Fruit fly (Drosophila melanogaster) whole organism, embryonic: Measurements from ENCODE around the gene sdk.

Experiments used
- Atf6 ChIP-seq: fragments of 200-800 bp; sonication (Bioruptor generic); IDR thresholded peaks from 2 replicates; pipeline ENCODE4 v1.3.6; 2022; ENCODE audit warnings: missing biosample characterization, missing genetic modification characterization
- Bdp1 ChIP-seq: fragments of 200-800 bp; sonication (Bioruptor generic); optimal IDR thresholded peaks from 3 replicates; lab custom pipeline; 2016; ENCODE audit warnings: missing biosample characterization, missing genetic modification characterization
- BtbVII ChIP-seq: fragments of 200-800 bp; sonication (Bioruptor generic); optimal IDR thresholded peaks from 3 replicates; lab custom pipeline; 2017; ENCODE audit warnings: missing biosample characterization, mild to moderate bottlenecking, missing genetic modification characterization
- CG10462 ChIP-seq: fragments of 200-800 bp; sonication (Bioruptor generic); optimal IDR thresholded peaks from 2 replicates; lab custom pipeline; 2016; ENCODE audit warnings: missing biosample characterization, missing genetic modification characterization
- CG10654 ChIP-seq: fragments of 200-800 bp; sonication (Bioruptor generic); optimal IDR thresholded peaks from 2 replicates; lab custom pipeline; 2016; ENCODE audit warnings: missing biosample characterization, missing genetic modification characterization
- CG10959 ChIP-seq: fragments of 200-800 bp; sonication (Bioruptor generic); IDR thresholded peaks from 2 replicates; pipeline ENCODE4 v1.3.6; 2022; ENCODE audit warnings: missing biosample characterization, missing genetic modification characterization
- CG10979 ChIP-seq: fragments of 200-800 bp; sonication (Bioruptor generic); optimal IDR thresholded peaks from 2 replicates; lab custom pipeline; 2018; ENCODE audit warnings: missing biosample characterization, mild to moderate bottlenecking, missing genetic modification characterization, moderate library complexity
- CG12391 ChIP-seq: fragments of 200-800 bp; sonication (Bioruptor generic); optimal IDR thresholded peaks from 3 replicates; lab custom pipeline; 2018; ENCODE audit warnings: missing biosample characterization, mild to moderate bottlenecking, missing genetic modification characterization, moderate library complexity
- CG17186 ChIP-seq: fragments of 200-800 bp; sonication (Bioruptor generic); optimal IDR thresholded peaks from 3 replicates; lab custom pipeline; 2017; ENCODE audit warnings: missing biosample characterization, missing genetic modification reagents, missing genetic modification characterization
- CG17802 ChIP-seq: fragments of 200-800 bp; sonication (Bioruptor generic); optimal IDR thresholded peaks from 2 replicates; lab custom pipeline; 2018; ENCODE audit warnings: missing biosample characterization, mild to moderate bottlenecking, missing genetic modification characterization, moderate library complexity
- CG18262 ChIP-seq: fragments of 200-800 bp; optimal IDR thresholded peaks from 3 replicates; lab custom pipeline; 2019; ENCODE audit warnings: missing biosample characterization, mild to moderate bottlenecking, missing genetic modification characterization, moderate library complexity
- CG3065 ChIP-seq: fragments of 200-800 bp; sonication (Bioruptor generic); optimal IDR thresholded peaks from 2 replicates; lab custom pipeline; 2016; ENCODE audit warnings: missing biosample characterization, missing genetic modification characterization
- CG34224 ChIP-seq: fragments of 200-800 bp; sonication (Bioruptor generic); IDR thresholded peaks from 3 replicates; pipeline ENCODE4 v1.3.6; 2022; ENCODE audit warnings: missing biosample characterization, missing genetic modification characterization; ENCODE audit not compliant: partially characterized antibody
- CG7271 ChIP-seq: fragments of 200-800 bp; sonication (Bioruptor generic); optimal IDR thresholded peaks from 2 replicates; lab custom pipeline; 2018; ENCODE audit warnings: missing biosample characterization, mild to moderate bottlenecking, missing genetic modification characterization, moderate library complexity
- CG7839 ChIP-seq: fragments of 200-800 bp; sonication (Bioruptor generic); optimal IDR thresholded peaks from 3 replicates; lab custom pipeline; 2018; ENCODE audit warnings: missing biosample characterization, mild to moderate bottlenecking, missing genetic modification characterization, moderate library complexity
- CG8478 ChIP-seq: fragments of >200 bp; optimal IDR thresholded peaks from 2 replicates; lab custom pipeline; 2018
- CG8924 ChIP-seq: fragments of 200-800 bp; optimal IDR thresholded peaks from 3 replicates; lab custom pipeline; 2019; ENCODE audit warnings: missing biosample characterization, mild to moderate bottlenecking, missing genetic modification characterization, moderate library complexity
- CkIIα-i1 ChIP-seq: fragments of 200-800 bp; sonication (Bioruptor generic); IDR thresholded peaks from 2 replicates; pipeline ENCODE4 v1.3.6; 2022; ENCODE audit warnings: missing biosample characterization, missing genetic modification characterization
- D19A ChIP-seq: fragments of 200-800 bp; optimal IDR thresholded peaks from 3 replicates; lab custom pipeline; 2019; ENCODE audit warnings: missing biosample characterization, mild to moderate bottlenecking, missing genetic modification characterization, moderate library complexity
- Kr ChIP-seq: fragments of 200-800 bp; sonication (Bioruptor generic); optimal IDR thresholded peaks from 2 replicates; lab custom pipeline; 2017; ENCODE audit warnings: missing biosample characterization, mild to moderate bottlenecking, missing genetic modification characterization
- MBD-R2 ChIP-seq: fragments of 200-800 bp; sonication (Bioruptor generic); IDR thresholded peaks from 2 replicates; pipeline ENCODE4 v1.3.6; 2022; ENCODE audit warnings: missing biosample characterization, missing genetic modification characterization
- MESR4 ChIP-seq: fragments of 200-800 bp; sonication (Bioruptor generic); optimal IDR thresholded peaks from 2 replicates; lab custom pipeline; 2018; ENCODE audit warnings: missing biosample characterization, mild to moderate bottlenecking, missing genetic modification characterization, moderate library complexity
- Max ChIP-seq: fragments of 200-800 bp; sonication (Bioruptor generic); optimal IDR thresholded peaks from 2 replicates; lab custom pipeline; 2016; ENCODE audit warnings: missing biosample characterization, mild to moderate bottlenecking, missing genetic modification characterization
- Rfx ChIP-seq: fragments of 200-800 bp; sonication (Bioruptor generic); IDR thresholded peaks from 2 replicates; pipeline ENCODE4 v1.3.6; 2022; ENCODE audit warnings: missing biosample characterization, missing genetic modification characterization
- Side ChIP-seq: fragments of 200-800 bp; sonication (Bioruptor generic); optimal IDR thresholded peaks from 2 replicates; lab custom pipeline; 2016; ENCODE audit warnings: missing biosample characterization, missing genetic modification characterization
- Trl ChIP-seq, 3 experiments: fragments of >200 bp in 2 of 3; fragments of 200-800 bp in 1 of 3; sonication (Bioruptor generic) in 1 of 3; optimal IDR thresholded peaks; 2 replicates in 1 of 3; 3 replicates in 2 of 3; lab custom pipeline; 2016 to 2017; ENCODE audit warnings: missing biosample characterization in 1 of 3, missing genetic modification characterization in 1 of 3
- amos ChIP-seq: fragments of 200-800 bp; sonication (Bioruptor generic); IDR thresholded peaks from 2 replicates; pipeline ENCODE4 v1.3.6; 2022; ENCODE audit warnings: missing biosample characterization, missing genetic modification characterization; ENCODE audit not compliant: partially characterized antibody
- ato ChIP-seq: fragments of 200-800 bp; sonication (Bioruptor generic); IDR thresholded peaks from 2 replicates; pipeline ENCODE4 v1.3.6; 2022; ENCODE audit warnings: missing biosample characterization, missing genetic modification characterization; ENCODE audit not compliant: partially characterized antibody
- bcd ChIP-seq: fragments of 200-800 bp; sonication (Bioruptor generic); optimal IDR thresholded peaks from 2 replicates; lab custom pipeline; 2017; ENCODE audit warnings: missing biosample characterization, mild to moderate bottlenecking, missing genetic modification characterization
- bigmax ChIP-seq: fragments of 200-800 bp; sonication (Bioruptor generic); optimal IDR thresholded peaks from 2 replicates; lab custom pipeline; 2018; ENCODE audit warnings: missing biosample characterization, mild to moderate bottlenecking, missing genetic modification characterization
- br ChIP-seq: fragments of >200 bp; optimal IDR thresholded peaks from 2 replicates; lab custom pipeline; 2017
- chinmo ChIP-seq: fragments of 200-800 bp; sonication (Bioruptor generic); IDR thresholded peaks from 4 replicates; pipeline ENCODE4 v1.3.6; 2022; ENCODE audit warnings: missing biosample characterization, missing genetic modification characterization; ENCODE audit not compliant: partially characterized antibody
- crol ChIP-seq: fragments of 200-800 bp; sonication (Bioruptor generic); IDR thresholded peaks from 2 replicates; pipeline ENCODE4 v1.3.6; 2022; ENCODE audit warnings: missing biosample characterization, missing genetic modification characterization
- cwo ChIP-seq: fragments of 200-800 bp; sonication (Bioruptor generic); optimal IDR thresholded peaks from 3 replicates; lab custom pipeline; 2017; ENCODE audit warnings: missing biosample characterization, missing genetic modification characterization, mild to moderate bottlenecking, moderate library complexity, missing genetic modification reagents
- disco-r ChIP-seq: fragments of 200-800 bp; sonication (Bioruptor generic); optimal IDR thresholded peaks from 2 replicates; lab custom pipeline; 2016; ENCODE audit warnings: missing biosample characterization, missing genetic modification characterization
- gce ChIP-seq: fragments of 200-800 bp; sonication (Bioruptor generic); IDR thresholded peaks from 3 replicates; pipeline ENCODE4 v1.3.6; 2022; ENCODE audit warnings: missing biosample characterization, missing genetic modification characterization
- gfzf ChIP-seq: fragments of 200-800 bp; sonication (Bioruptor generic); optimal IDR thresholded peaks from 2 replicates; lab custom pipeline; 2016; ENCODE audit warnings: missing biosample characterization, mild to moderate bottlenecking, missing genetic modification characterization, moderate library complexity
- grn ChIP-seq: fragments of 200-800 bp; sonication (Bioruptor generic); optimal IDR thresholded peaks from 3 replicates; lab custom pipeline; 2017; ENCODE audit warnings: missing biosample characterization, missing genetic modification characterization
- gsb ChIP-seq: fragments of 200-800 bp; sonication (Bioruptor generic); IDR thresholded peaks from 2 replicates; pipeline ENCODE4 v1.3.6; 2022; ENCODE audit warnings: missing biosample characterization, missing genetic modification characterization
- jigr1 ChIP-seq: fragments of 200-800 bp; sonication (Bioruptor generic); IDR thresholded peaks from 3 replicates; pipeline ENCODE4 v1.3.6; 2022; ENCODE audit warnings: missing biosample characterization, missing genetic modification characterization
- klu ChIP-seq: fragments of 200-800 bp; sonication (Bioruptor generic); IDR thresholded peaks from 2 replicates; pipeline ENCODE4 v1.3.6; 2022; ENCODE audit warnings: missing biosample characterization, missing genetic modification characterization
- lola ChIP-seq, 3 experiments: fragments of >200 bp in 2 of 3; fragments of 200-800 bp in 1 of 3; sonication (Bioruptor generic) in 1 of 3; optimal IDR thresholded peaks; 2 replicates each; lab custom pipeline; 2017 to 2019; ENCODE audit warnings: missing biosample characterization in 3 of 3, missing genetic modification characterization in 3 of 3, mild to moderate bottlenecking in 1 of 3, moderate library complexity in 1 of 3
- mirr ChIP-seq: fragments of 200-800 bp; sonication (Bioruptor generic); optimal IDR thresholded peaks from 3 replicates; lab custom pipeline; 2018; ENCODE audit warnings: missing biosample characterization, mild to moderate bottlenecking, missing genetic modification characterization
- pb ChIP-seq: fragments of 200-800 bp; sonication (Bioruptor generic); optimal IDR thresholded peaks from 3 replicates; lab custom pipeline; 2016; ENCODE audit warnings: missing biosample characterization, missing genetic modification characterization
- pita ChIP-seq: fragments of 200-800 bp; sonication (Bioruptor generic); optimal IDR thresholded peaks from 2 replicates; lab custom pipeline; 2017; ENCODE audit warnings: missing biosample characterization, mild to moderate bottlenecking, missing genetic modification characterization
- ro ChIP-seq: fragments of 200-800 bp; sonication (Bioruptor generic); IDR thresholded peaks from 2 replicates; pipeline ENCODE4 v1.3.6; 2022; ENCODE audit warnings: missing biosample characterization, missing genetic modification characterization
- row ChIP-seq: fragments of 200-800 bp; sonication (Bioruptor generic); IDR thresholded peaks from 3 replicates; pipeline ENCODE4 v1.3.6; 2022; ENCODE audit warnings: missing biosample characterization, missing genetic modification characterization
- tna ChIP-seq: fragments of 200-800 bp; sonication (Bioruptor generic); IDR thresholded peaks from 2 replicates; pipeline ENCODE4 v1.3.6; 2022; ENCODE audit warnings: missing biosample characterization, missing genetic modification characterization; ENCODE audit not compliant: partially characterized antibody
- toy ChIP-seq: fragments of 200-800 bp; sonication (Bioruptor generic); IDR thresholded peaks from 2 replicates; pipeline ENCODE4 v1.3.6; 2022; ENCODE audit warnings: missing biosample characterization, missing genetic modification characterization
- ttk ChIP-seq: fragments of 200-800 bp; sonication (Bioruptor generic); IDR thresholded peaks from 2 replicates; pipeline ENCODE4 v2.1.2; 2022; ENCODE audit warnings: missing biosample characterization, missing genetic modification characterization
- tx ChIP-seq: fragments of 200-800 bp; sonication (Bioruptor generic); optimal IDR thresholded peaks from 2 replicates; lab custom pipeline; 2016; ENCODE audit warnings: missing biosample characterization, missing genetic modification characterization
- zfh2 ChIP-seq: fragments of 200-800 bp; sonication (Bioruptor generic); optimal IDR thresholded peaks from 2 replicates; lab custom pipeline; 2016; ENCODE audit warnings: missing biosample characterization, missing genetic modification characterization

sdk gene

DNA sequence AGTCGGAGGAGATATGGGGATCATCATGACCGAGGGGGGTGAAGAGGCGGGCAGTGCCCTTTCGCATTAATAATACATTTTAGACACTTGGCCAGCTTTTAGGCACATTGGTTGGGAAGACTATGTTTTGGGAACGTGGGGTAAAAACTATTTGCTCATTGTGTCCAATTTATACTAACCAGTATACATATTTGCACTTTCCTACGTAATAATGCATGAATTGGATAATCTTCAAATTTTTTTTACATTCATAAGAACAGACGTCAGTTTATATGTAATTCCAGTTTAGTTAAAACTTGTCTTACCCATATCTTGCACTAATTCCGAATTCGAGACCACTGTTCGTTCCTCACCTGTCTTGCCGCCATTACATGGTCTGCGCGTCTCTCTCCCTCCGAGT is 92.7 kb downstream of the sdk start (continued):
- TF ChIP-seq pita (GFP tag; lab: Kevin White, UChicago) (no peak), zfh2 (GFP tag; lab: Kevin White, UChicago) (no peak), crol (GFP tag; lab: Robert Waterston, UW) (peak; percentile 27; the same call in 1 of the 2 replicates), CG10979 (peak; percentile 35), disco-r (GFP tag; lab: Kevin White, UChicago) (no peak), Trl (optimal IDR thresholded peaks at IDR 0.05; lab: Kevin White, UChicago) (no peak), Trl (GFP tag; optimal IDR thresholded peaks at IDR 0.05; lab: Kevin White, UChicago) (no peak), toy (GFP tag; lab: Robert Waterston, UW) (no peak), MESR4 (GFP tag; lab: Kevin White, UChicago) (no peak), CG10959 (GFP tag; lab: Robert Waterston, UW) (no peak), MBD-R2 (GFP tag; lab: Robert Waterston, UW) (no peak), CG8924 (no peak), Rfx (GFP tag; lab: Robert Waterston, UW) (no peak), ro (GFP tag; lab: Robert Waterston, UW) (no peak), gfzf (GFP tag; lab: Kevin White, UChicago) (no peak), CG7271 (no peak), CG8478 (lab: Kevin White, UChicago) (no peak), lola (GFP tag; optimal IDR thresholded peaks at IDR 0.05; lab: Kevin White, UChicago) (peak in 1 of 3 experiments; percentile 10), grn (GFP tag; lab: Kevin White, UChicago) (no peak), gce (GFP tag; lab: Robert Waterston, UW) (no peak), CG10462 (GFP tag; lab: Kevin White, UChicago) (no peak), tx (GFP tag; lab: Kevin White, UChicago) (no peak), CG17802 (tag; lab: Kevin White, UChicago) (no peak), Atf6 (GFP tag; lab: Robert Waterston, UW) (no peak), row (GFP tag; lab: Robert Waterston, UW) (peak; percentile 56), CG17186 (GFP tag; lab: Kevin White, UChicago) (no peak), Max (GFP tag; lab: Kevin White, UChicago) (no peak), CG12391 (peak; percentile 8), BtbVII (GFP tag; lab: Kevin White, UChicago) (no peak), cwo (GFP tag; lab: Kevin White, UChicago) (no peak), ttk (GFP tag; lab: Robert Waterston, UW) (no peak), mirr (GFP tag; lab: Kevin White, UChicago) (no peak), CG10654 (no peak), gsb (GFP tag; lab: Robert Waterston, UW) (no peak), CG34224 (GFP tag; lab: Robert Waterston, UW) (no peak), ato (GFP tag; lab: Robert Waterston, UW) (no peak), chinmo (GFP tag; lab: Robert Waterston, UW) (no peak), D19A (tag; lab: Kevin White, UChicago) (no peak), CG7839 (tag; lab: Kevin White, UChicago) (no peak), Kr (GFP tag; lab: Kevin White, UChicago) (no peak), klu (no peak), CG18262 (tag; lab: Kevin White, UChicago) (peak; percentile 44), tna (GFP tag; lab: Robert Waterston, UW) (no peak), CG3065 (GFP tag; lab: Kevin White, UChicago) (no peak), bigmax (no peak), Side (GFP tag; lab: Kevin White, UChicago) (no peak), CkIIα-i1 (GFP tag; lab: Robert Waterston, UW) (no peak), br (lab: Kevin White, UChicago) (no peak), bcd (GFP tag; lab: Kevin White, UChicago) (no peak), pb (no peak), jigr1 (GFP tag; lab: Robert Waterston, UW) (no peak), amos (GFP tag; lab: Robert Waterston, UW) (no peak), Bdp1 (GFP tag; lab: Kevin White, UChicago) (no peak)
